Fruit fly (Drosophila melanogaster) whole organism, embryonic: ENCODE data around the gene Ir93a.

Experiments
- ATbp ChIP-seq: fragments of 200-800 bp; sonication (Bioruptor generic); optimal IDR thresholded peaks from 2 replicates; lab custom pipeline; 2017; ENCODE audit warnings: missing biosample characterization, mild to moderate bottlenecking, missing genetic modification characterization, missing genetic modification reagents
- Blimp-1 ChIP-seq: fragments of 200-800 bp; sonication (Bioruptor generic); optimal IDR thresholded peaks from 3 replicates; lab custom pipeline; 2018; ENCODE audit warnings: missing biosample characterization, missing genetic modification characterization, mild to moderate bottlenecking, moderate library complexity, missing genetic modification reagents
- CG10462 ChIP-seq: fragments of 200-800 bp; sonication (Bioruptor generic); optimal IDR thresholded peaks from 2 replicates; lab custom pipeline; 2016; ENCODE audit warnings: missing biosample characterization, missing genetic modification characterization
- CG11247 ChIP-seq: fragments of 200-800 bp; sonication (Bioruptor generic); IDR thresholded peaks from 2 replicates; pipeline ENCODE4 v1.3.6; 2022; ENCODE audit warnings: missing biosample characterization, missing genetic modification characterization
- CG12155 ChIP-seq: fragments of 200-800 bp; sonication (Bioruptor generic); optimal IDR thresholded peaks from 3 replicates; lab custom pipeline; 2016; ENCODE audit warnings: missing biosample characterization, missing genetic modification characterization
- CG12391 ChIP-seq: fragments of 200-800 bp; sonication (Bioruptor generic); optimal IDR thresholded peaks from 3 replicates; lab custom pipeline; 2018; ENCODE audit warnings: missing biosample characterization, mild to moderate bottlenecking, missing genetic modification characterization, moderate library complexity
- CG13287 ChIP-seq: fragments of 200-800 bp; sonication (Bioruptor generic); IDR thresholded peaks from 2 replicates; pipeline ENCODE4 v1.3.6; 2022; ENCODE audit warnings: missing biosample characterization, missing genetic modification characterization; ENCODE audit not compliant: partially characterized antibody
- CG14441 ChIP-seq: fragments of 200-800 bp; sonication (Bioruptor generic); IDR thresholded peaks from 2 replicates; pipeline ENCODE4 v1.3.6; 2022; ENCODE audit warnings: missing biosample characterization, missing genetic modification characterization
- CG1602 ChIP-seq: fragments of 200-800 bp; sonication (Bioruptor generic); optimal IDR thresholded peaks from 3 replicates; lab custom pipeline; 2016; ENCODE audit warnings: missing biosample characterization, missing genetic modification characterization
- CG1647 ChIP-seq: fragments of 200-800 bp; sonication (Bioruptor generic); optimal IDR thresholded peaks from 3 replicates; lab custom pipeline; 2016; ENCODE audit warnings: missing biosample characterization, missing genetic modification characterization
- CG16863 ChIP-seq: fragments of 200-800 bp; sonication (Bioruptor generic); optimal IDR thresholded peaks from 3 replicates; lab custom pipeline; 2016; ENCODE audit warnings: missing biosample characterization, missing genetic modification characterization
- CG17568 ChIP-seq: fragments of 200-800 bp; sonication (Bioruptor generic); optimal IDR thresholded peaks from 2 replicates; lab custom pipeline; 2018; ENCODE audit warnings: missing biosample characterization, mild to moderate bottlenecking, missing genetic modification characterization, moderate library complexity
- CG1832 ChIP-seq: fragments of 200-800 bp; sonication (Bioruptor generic); optimal IDR thresholded peaks from 2 replicates; lab custom pipeline; 2017; ENCODE audit warnings: missing biosample characterization, mild to moderate bottlenecking, missing genetic modification characterization, inconsistent platforms
- CG2678 ChIP-seq: fragments of 200-800 bp; sonication (Bioruptor generic); optimal IDR thresholded peaks from 3 replicates; lab custom pipeline; 2019; ENCODE audit warnings: missing biosample characterization, mild to moderate bottlenecking, missing genetic modification characterization, moderate library complexity
- CG4282 ChIP-seq: fragments of 200-800 bp; sonication (Bioruptor generic); optimal IDR thresholded peaks from 2 replicates; lab custom pipeline; 2016; ENCODE audit warnings: missing biosample characterization, missing genetic modification characterization
- CG4424 ChIP-seq: fragments of 200-800 bp; sonication (Bioruptor generic); optimal IDR thresholded peaks from 3 replicates; lab custom pipeline; 2016; ENCODE audit warnings: missing biosample characterization, missing genetic modification characterization
- CG5953 ChIP-seq: fragments of 200-800 bp; sonication (Bioruptor generic); IDR thresholded peaks from 2 replicates; pipeline ENCODE4 v1.3.6; 2022; ENCODE audit warnings: missing biosample characterization, missing genetic modification characterization
- CG6765 ChIP-seq: fragments of 200-800 bp; sonication (Bioruptor generic); optimal IDR thresholded peaks from 3 replicates; lab custom pipeline; 2017; ENCODE audit warnings: missing biosample characterization, mild to moderate bottlenecking, missing genetic modification characterization
- CG7839 ChIP-seq: fragments of 200-800 bp; sonication (Bioruptor generic); optimal IDR thresholded peaks from 3 replicates; lab custom pipeline; 2018; ENCODE audit warnings: missing biosample characterization, mild to moderate bottlenecking, missing genetic modification characterization, moderate library complexity
- CG7987 ChIP-seq: fragments of 200-800 bp; sonication (Bioruptor generic); optimal IDR thresholded peaks from 2 replicates; lab custom pipeline; 2018; ENCODE audit warnings: missing biosample characterization, mild to moderate bottlenecking, missing genetic modification characterization, moderate library complexity
- Ets65A ChIP-seq: fragments of 200-800 bp; sonication (Bioruptor generic); peaks from one replicate; lab custom pipeline; 2016; ENCODE audit warnings: missing biosample characterization, missing genetic modification characterization
- H2.0 ChIP-seq: fragments of 200-800 bp; sonication (Bioruptor generic); IDR thresholded peaks from 2 replicates; pipeline ENCODE4 v1.3.6; 2022; ENCODE audit warnings: missing biosample characterization, missing genetic modification characterization
- HLH4C ChIP-seq: fragments of 200-800 bp; sonication (Bioruptor generic); IDR thresholded peaks from 3 replicates; pipeline ENCODE4 v1.3.6; 2022; ENCODE audit warnings: missing biosample characterization, missing genetic modification characterization; ENCODE audit not compliant: partially characterized antibody
- HLHmδ ChIP-seq: fragments of 200-800 bp; sonication (Bioruptor generic); optimal IDR thresholded peaks from 2 replicates; lab custom pipeline; 2018; ENCODE audit warnings: missing biosample characterization, mild to moderate bottlenecking, missing genetic modification characterization, moderate library complexity
- HmgD ChIP-seq: fragments of 200-800 bp; sonication (Bioruptor generic); optimal IDR thresholded peaks from 3 replicates; lab custom pipeline; 2016; ENCODE audit warnings: missing biosample characterization, missing genetic modification characterization
- Hsf ChIP-seq: fragments of 200-800 bp; sonication (Bioruptor generic); optimal IDR thresholded peaks from 3 replicates; lab custom pipeline; 2016; ENCODE audit warnings: missing biosample characterization, missing genetic modification characterization
- Lpt ChIP-seq: fragments of >200 bp; optimal IDR thresholded peaks from 2 replicates; lab custom pipeline; 2018; ENCODE audit warnings: missing biosample characterization, missing genetic modification characterization
- Sox100B ChIP-seq: fragments of 200-800 bp; sonication (Bioruptor generic); optimal IDR thresholded peaks from 3 replicates; lab custom pipeline; 2018; ENCODE audit warnings: missing biosample characterization, mild to moderate bottlenecking, missing genetic modification characterization
- Ssrp ChIP-seq: fragments of 200-800 bp; sonication (Bioruptor generic); optimal IDR thresholded peaks from 2 replicates; lab custom pipeline; 2018; ENCODE audit warnings: missing biosample characterization, mild to moderate bottlenecking, missing genetic modification characterization, moderate library complexity
- Xbp1 ChIP-seq: fragments of 200-800 bp; sonication (Bioruptor generic); optimal IDR thresholded peaks from 3 replicates; lab custom pipeline; 2016; ENCODE audit warnings: missing biosample characterization, mild to moderate bottlenecking, missing genetic modification characterization
- amos ChIP-seq: fragments of 200-800 bp; sonication (Bioruptor generic); IDR thresholded peaks from 2 replicates; pipeline ENCODE4 v1.3.6; 2022; ENCODE audit warnings: missing biosample characterization, missing genetic modification characterization; ENCODE audit not compliant: partially characterized antibody
- az2 ChIP-seq: fragments of 200-800 bp; sonication (Bioruptor generic); optimal IDR thresholded peaks from 3 replicates; lab custom pipeline; 2016; ENCODE audit warnings: missing biosample characterization, missing genetic modification characterization
- btn ChIP-seq: fragments of 200-800 bp; sonication (Bioruptor generic); optimal IDR thresholded peaks from 2 replicates; lab custom pipeline; 2016; ENCODE audit warnings: missing biosample characterization, missing genetic modification characterization
- cwo ChIP-seq: fragments of 200-800 bp; sonication (Bioruptor generic); optimal IDR thresholded peaks from 3 replicates; lab custom pipeline; 2017; ENCODE audit warnings: missing biosample characterization, missing genetic modification characterization, mild to moderate bottlenecking, moderate library complexity, missing genetic modification reagents
- danr ChIP-seq: fragments of 200-800 bp; sonication (Bioruptor generic); IDR thresholded peaks from 2 replicates; pipeline ENCODE4 v1.3.6; 2022; ENCODE audit warnings: missing biosample characterization, missing genetic modification characterization
- disco-r ChIP-seq: fragments of 200-800 bp; sonication (Bioruptor generic); optimal IDR thresholded peaks from 2 replicates; lab custom pipeline; 2016; ENCODE audit warnings: missing biosample characterization, missing genetic modification characterization
- gfzf ChIP-seq: fragments of 200-800 bp; sonication (Bioruptor generic); optimal IDR thresholded peaks from 2 replicates; lab custom pipeline; 2016; ENCODE audit warnings: missing biosample characterization, mild to moderate bottlenecking, missing genetic modification characterization, moderate library complexity
- jigr1 ChIP-seq: fragments of 200-800 bp; sonication (Bioruptor generic); IDR thresholded peaks from 3 replicates; pipeline ENCODE4 v1.3.6; 2022; ENCODE audit warnings: missing biosample characterization, missing genetic modification characterization
- kah ChIP-seq: fragments of 200-800 bp; sonication (Bioruptor generic); optimal IDR thresholded peaks from 2 replicates; lab custom pipeline; 2018; ENCODE audit warnings: missing biosample characterization, mild to moderate bottlenecking, missing genetic modification characterization
- lola ChIP-seq, 3 experiments: fragments of >200 bp in 2 of 3; fragments of 200-800 bp in 1 of 3; sonication (Bioruptor generic) in 1 of 3; optimal IDR thresholded peaks; 2 replicates each; lab custom pipeline; 2017 to 2019; ENCODE audit warnings: missing biosample characterization in 3 of 3, missing genetic modification characterization in 3 of 3, mild to moderate bottlenecking in 1 of 3, moderate library complexity in 1 of 3
- nom ChIP-seq: fragments of 200-800 bp; sonication (Bioruptor generic); optimal IDR thresholded peaks from 2 replicates; lab custom pipeline; 2017; ENCODE audit warnings: missing biosample characterization, missing genetic modification characterization, mild to moderate bottlenecking, moderate library complexity, missing genetic modification reagents
- pfk ChIP-seq: fragments of 200-800 bp; sonication (Bioruptor generic); optimal IDR thresholded peaks from 2 replicates; lab custom pipeline; 2018; ENCODE audit warnings: missing biosample characterization, mild to moderate bottlenecking, missing genetic modification characterization, moderate library complexity
- sim ChIP-seq: fragments of 200-800 bp; sonication (Bioruptor generic); IDR thresholded peaks from 2 replicates; pipeline ENCODE4 v1.3.6; 2022; ENCODE audit warnings: missing biosample characterization, missing genetic modification characterization
- ssp ChIP-seq: fragments of 200-800 bp; sonication (Bioruptor generic); IDR thresholded peaks from 2 replicates; pipeline ENCODE4 v1.3.6; 2022; ENCODE audit warnings: missing biosample characterization, missing genetic modification characterization
- stc ChIP-seq: fragments of 200-800 bp; sonication (Bioruptor generic); IDR thresholded peaks from 2 replicates; pipeline ENCODE4 v1.3.6; 2022; ENCODE audit warnings: missing biosample characterization, missing genetic modification characterization
- tin ChIP-seq: fragments of 200-800 bp; sonication (Bioruptor generic); optimal IDR thresholded peaks from 3 replicates; lab custom pipeline; 2016; ENCODE audit warnings: missing biosample characterization, missing genetic modification characterization
- trem ChIP-seq: fragments of 200-800 bp; optimal IDR thresholded peaks from 3 replicates; lab custom pipeline; 2019; ENCODE audit warnings: missing biosample characterization, mild to moderate bottlenecking, missing genetic modification characterization, moderate library complexity
- zf30C ChIP-seq: fragments of 200-800 bp; sonication (Bioruptor generic); optimal IDR thresholded peaks from 3 replicates; lab custom pipeline; 2018; ENCODE audit warnings: missing biosample characterization, mild to moderate bottlenecking, missing genetic modification characterization

The Ir93a gene

dm6 chr3R:20828520-20829415, 31.0 kb downstream of the Ir93a start (continued):
- TF ChIP-seq Hsf (GFP tag; lab: Kevin White, UChicago) (no peak), CG11247 (GFP tag; lab: Robert Waterston, UW) (no peak), zf30C (GFP tag; lab: Kevin White, UChicago) (no peak), nom (GFP tag; lab: Kevin White, UChicago) (peak; percentile 16), HLH4C (GFP tag; lab: Robert Waterston, UW) (no peak), danr (GFP tag; lab: Robert Waterston, UW) (no peak), CG1647 (GFP tag; lab: Kevin White, UChicago) (no peak), CG10462 (GFP tag; lab: Kevin White, UChicago) (no peak), CG4282 (no peak), CG12155 (no peak), Blimp-1 (GFP tag; lab: Kevin White, UChicago) (no peak), CG12391 (tag; lab: Kevin White, UChicago) (no peak), lola (GFP tag; optimal IDR thresholded peaks at IDR 0.05; lab: Kevin White, UChicago) (no peak), CG4424 (no peak), Sox100B (no peak), CG1602 (GFP tag; lab: Kevin White, UChicago) (no peak), az2 (no peak), gfzf (GFP tag; lab: Kevin White, UChicago) (no peak), CG6765 (no peak), sim (GFP tag; lab: Robert Waterston, UW) (no peak), Ssrp (tag; lab: Kevin White, UChicago) (no peak), trem (tag; lab: Kevin White, UChicago) (no peak), Ets65A (GFP tag; lab: Kevin White, UChicago) (no peak), disco-r (GFP tag; lab: Kevin White, UChicago) (no peak), HLHmδ (GFP tag; lab: Kevin White, UChicago) (no peak), ssp (no peak), cwo (peak; percentile 47), CG17568 (GFP tag; lab: Kevin White, UChicago) (no peak), Lpt (GFP tag; lab: Kevin White, UChicago) (no peak), HmgD (GFP tag; lab: Kevin White, UChicago) (no peak), CG5953 (GFP tag; lab: Robert Waterston, UW) (no peak), kah (GFP tag; lab: Kevin White, UChicago) (peak; percentile 99), stc (GFP tag; lab: Robert Waterston, UW) (0 out of 2 replicates have a peak, but pooled peaks have one; percentile 10), pfk (GFP tag; lab: Kevin White, UChicago) (no peak), btn (GFP tag; lab: Kevin White, UChicago) (no peak), tin (GFP tag; lab: Kevin White, UChicago) (no peak), H2.0 (no peak), CG16863 (GFP tag; lab: Kevin White, UChicago) (no peak), ATbp (GFP tag; lab: Kevin White, UChicago) (no peak), CG13287 (peak; percentile 11; the same call in 1 of the 2 replicates), CG1832 (peak; percentile 95), jigr1 (GFP tag; lab: Robert Waterston, UW) (no peak), CG14441 (GFP tag; lab: Robert Waterston, UW) (0 out of 2 replicates have a peak, but pooled peaks have one; percentile 36), CG2678 (tag; lab: Kevin White, UChicago) (no peak), amos (GFP tag; lab: Robert Waterston, UW) (no peak; the same call in 1 of the 2 replicates), Xbp1 (no peak), CG7839 (tag; lab: Kevin White, UChicago) (no peak), CG7987 (GFP tag; lab: Kevin White, UChicago) (peak; percentile 15)
